Worm (Caenorhabditis elegans): ENCODE data around the gene plpp-1.1.

ce11 chrII:3911284-3911683, 16.5 kb downstream of the plpp-1.1 start:
- TF ChIP-seq cog-1 (tag; optimal IDR thresholded peaks at IDR 0.05) = no peak
- no peak for TF ChIP-seq ztf-23 (GFP tag; IDR thresholded peaks at IDR 0.05)
- no peak for TF ChIP-seq klf-2 (GFP tag; conservative IDR thresholded peaks at IDR 0.05)
- no peak for TF ChIP-seq med-1 (GFP tag; optimal IDR thresholded peaks at IDR 0.05; ENCODE audit: insufficient read depth)
- TF ChIP-seq T22C8.4 (GFP tag; IDR thresholded peaks at IDR 0.05) = no peak
- no peak for TF ChIP-seq tab-1 (GFP tag; IDR thresholded peaks at IDR 0.05)
- TF ChIP-seq flt-1 (GFP tag; IDR thresholded peaks at IDR 0.05) = no peak
- no peak for TF ChIP-seq ref-1 (GFP tag; conservative IDR thresholded peaks at IDR 0.05)
- no peak for TF ChIP-seq ztf-29 (GFP tag; IDR thresholded peaks at IDR 0.05)
